Fruit fly (Drosophila melanogaster): ENCODE measurements around the gene RhoGAP92B.

The RhoGAP92B gene

dm6 chr3R:19889603-19890187, 15.3 kb upstream of the RhoGAP92B start (continued):
- TF ChIP-seq CG13624 (GFP tag; optimal IDR thresholded peaks at IDR 0.05) (no peak), CG10209 (GFP tag; optimal IDR thresholded peaks at IDR 0.05) (peak; percentile 80), Ptx1 (GFP tag; IDR thresholded peaks at IDR 0.05) (peak; percentile 62), CG6175 (GFP tag; IDR thresholded peaks at IDR 0.05) (0 out of 3 replicates have a peak, but pooled peaks have one; percentile 11), CG12236 (GFP tag; optimal IDR thresholded peaks at IDR 0.05) (no peak), CG17912 (GFP tag; optimal IDR thresholded peaks at IDR 0.05) (no peak), E2f1 (GFP tag; IDR thresholded peaks at IDR 0.05) (no peak), corto (GFP tag; optimal IDR thresholded peaks at IDR 0.05) (no peak), grau (tag; optimal IDR thresholded peaks at IDR 0.05) (peak; percentile 85), cg (GFP tag; optimal IDR thresholded peaks at IDR 0.05) (peak; percentile 81), CG14014 (GFP tag; IDR thresholded peaks at IDR 0.05) (peak; percentile 60), fd96Cb (tag; optimal IDR thresholded peaks at IDR 0.05) (peak; percentile 78), CG15269 (tag; optimal IDR thresholded peaks at IDR 0.05) (peak; percentile 80), CG7271 (tag; optimal IDR thresholded peaks at IDR 0.05) (no peak), NK7.1 (GFP tag; optimal IDR thresholded peaks at IDR 0.05) (no peak), Oaz (GFP tag; IDR thresholded peaks at IDR 0.05) (no peak), chm (GFP tag; IDR thresholded peaks at IDR 0.05) (0 out of 2 replicates have a peak, but pooled peaks have one; percentile 25), CG3065 (GFP tag; optimal IDR thresholded peaks at IDR 0.05) (peak; percentile 1), cas (GFP tag; IDR thresholded peaks at IDR 0.05) (no peak), CG8359 (GFP tag; optimal IDR thresholded peaks at IDR 0.05; ENCODE audit: borderline replicate concordance) (peak; percentile 39), CG4328 (GFP tag; optimal IDR thresholded peaks at IDR 0.05) (peak; percentile 6), HLH3B (GFP tag; IDR thresholded peaks at IDR 0.05) (peak; percentile 37; the same call in 1 of the 2 replicates), Hr51 (GFP tag; optimal IDR thresholded peaks at IDR 0.05) (peak in 1 of 2 experiments; percentile 88), gem (tag; optimal IDR thresholded peaks at IDR 0.05) (peak; percentile 87), CG18011 (GFP tag; optimal IDR thresholded peaks at IDR 0.05) (peak; percentile 6), Vsx1 (GFP tag; optimal IDR thresholded peaks at IDR 0.05) (peak; percentile 46), CG15514 (GFP tag; optimal IDR thresholded peaks at IDR 0.05) (peak; percentile 71), bsh (GFP tag; optimal IDR thresholded peaks at IDR 0.05) (peak in 1 of 2 experiments; percentile 52), BtbVII (GFP tag; optimal IDR thresholded peaks at IDR 0.05) (peak; percentile 87), CG13775 (GFP tag; optimal IDR thresholded peaks at IDR 0.05) (peak; percentile 43), CG11085 (GFP tag; IDR thresholded peaks at IDR 0.05) (no peak; the same call in 1 of the 2 replicates), TFAM (GFP tag; optimal IDR thresholded peaks at IDR 0.05) (no peak), CG13424 (tag; optimal IDR thresholded peaks at IDR 0.05) (peak; percentile 74), CG2199 (GFP tag; IDR thresholded peaks at IDR 0.05) (no peak), HLH54F (GFP tag; optimal IDR thresholded peaks at IDR 0.05) (peak; percentile 4), Lhr (GFP tag; optimal IDR thresholded peaks at IDR 0.05) (no peak), Antp (GFP tag; optimal IDR thresholded peaks at IDR 0.05) (no peak), hb (GFP tag; IDR thresholded peaks at IDR 0.05; ENCODE audit: partially characterized antibody) (no peak), NFAT (GFP tag; IDR thresholded peaks at IDR 0.05) (no peak), CG2678 (tag; optimal IDR thresholded peaks at IDR 0.05) (peak; percentile 92), ssp (GFP tag; IDR thresholded peaks at IDR 0.05) (no peak), ase (GFP tag; IDR thresholded peaks at IDR 0.05) (no peak; the same call in 2 of the 3 replicates), YL-1 (GFP tag; optimal IDR thresholded peaks at IDR 0.05) (no peak), Kr (GFP tag; optimal IDR thresholded peaks at IDR 0.05) (no peak), Gug (GFP tag; IDR thresholded peaks at IDR 0.05) (peak; percentile 46; the same call in 1 of the 4 replicates), CG2116 (GFP tag; optimal IDR thresholded peaks at IDR 0.05) (peak; percentile 15), CG5245 (GFP tag; optimal IDR thresholded peaks at IDR 0.05) (peak; percentile 16), dimm (GFP tag; IDR thresholded peaks at IDR 0.05) (no peak), twi (tag; optimal IDR thresholded peaks at IDR 0.05) (peak; percentile 30)

All from whole organism, embryonic.